Fruit fly (Drosophila melanogaster) Kc167 (cell line): ENCODE measurements around the gene mTor.

Experiments used
- Myc ChIP-seq: fragments of >200 bp; optimal IDR thresholded peaks from 2 replicates; lab custom pipeline; 2017; ENCODE audit warnings: missing external identifiers
- Sin3A ChIP-seq: fragments of >200 bp; optimal IDR thresholded peaks from 2 replicates; lab custom pipeline; 2018; ENCODE audit warnings: missing external identifiers
- h ChIP-seq: fragments of >200 bp; optimal IDR thresholded peaks from 3 replicates; lab custom pipeline; 2018; ENCODE audit warnings: missing external identifiers
- insv ChIP-seq: fragments of >200 bp; optimal IDR thresholded peaks from 3 replicates; lab custom pipeline; 2018; ENCODE audit warnings: missing external identifiers
- psq ChIP-seq: fragments of >200 bp; optimal IDR thresholded peaks from 2 replicates; lab custom pipeline; 2017; ENCODE audit warnings: missing external identifiers
- ttk ChIP-seq: sonication (Bioruptor generic); optimal IDR thresholded peaks from 2 replicates; lab custom pipeline; 2017; ENCODE audit warnings: missing external identifiers

mTor gene

dm6 chr2L:13005304-13005703 lies 1.0 kb downstream of the mTor start:
- TF ChIP-seq Myc (lab: Kevin White, UChicago): no peak
- TF ChIP-seq insv (lab: Kevin White, UChicago): no peak
- no peak for TF ChIP-seq psq (lab: Kevin White, UChicago)
- TF ChIP-seq h: no peak
- TF ChIP-seq ttk (lab: Kevin White, UChicago): no peak
- no peak for TF ChIP-seq Sin3A (lab: Kevin White, UChicago)

- TF ChIP-seq h (no peak), ttk (lab: Kevin White, UChicago) (no peak), Myc (lab: Kevin White, UChicago) (no peak), Sin3A (lab: Kevin White, UChicago) (no peak), insv (lab: Kevin White, UChicago) (no peak), psq (lab: Kevin White, UChicago) (no peak)
These were observed 9.9 kb downstream of the mTor start for dm6 chr2L:13014038-13014790.

dm6 chr2L:13018992-13019484 lies 14.8 kb downstream of the mTor start, which contains the start of gene Ube4B:
Gene Ube4B (minus strand): TSS chr2L:13019434.
- TF ChIP-seq Sin3A (lab: Kevin White, UChicago) (no peak), h (no peak), Myc (lab: Kevin White, UChicago) (no peak), ttk (lab: Kevin White, UChicago) (no peak), insv (lab: Kevin White, UChicago) (no peak), psq (lab: Kevin White, UChicago) (no peak)

dm6 chr2L:13021020-13021781 lies 16.9 kb downstream of the mTor start, which contains the start of gene CG9933:
Gene CG9933 (minus strand): TSS chr2L:13021312.
- no peak for TF ChIP-seq Sin3A (lab: Kevin White, UChicago)
- no peak for TF ChIP-seq ttk (lab: Kevin White, UChicago)
- TF ChIP-seq insv (lab: Kevin White, UChicago): no peak
- TF ChIP-seq h: no peak
- no peak for TF ChIP-seq Myc (lab: Kevin White, UChicago)
- TF ChIP-seq psq (lab: Kevin White, UChicago): no peak

- no peak for TF ChIP-seq Myc (lab: Kevin White, UChicago)
- TF ChIP-seq ttk (lab: Kevin White, UChicago): no peak
- no peak for TF ChIP-seq h
- TF ChIP-seq Sin3A (lab: Kevin White, UChicago): no peak
- no peak for TF ChIP-seq psq (lab: Kevin White, UChicago)
- TF ChIP-seq insv (lab: Kevin White, UChicago): no peak
These were observed 24.6 kb downstream of the mTor start for dm6 chr2L:13028923-13029322.

- TF ChIP-seq Myc (lab: Kevin White, UChicago) (no peak), psq (lab: Kevin White, UChicago) (no peak), ttk (lab: Kevin White, UChicago) (no peak), insv (lab: Kevin White, UChicago) (no peak), h (no peak), Sin3A (lab: Kevin White, UChicago) (no peak)
These were observed 31.5 kb downstream of the mTor start for dm6 chr2L:13035687-13036185.

- TF ChIP-seq Myc (lab: Kevin White, UChicago) (no peak), insv (lab: Kevin White, UChicago) (no peak), ttk (lab: Kevin White, UChicago) (no peak), h (no peak), psq (lab: Kevin White, UChicago) (no peak), Sin3A (lab: Kevin White, UChicago) (no peak)
These were observed 38.1 kb downstream of the mTor start for dm6 chr2L:13042405-13042804.

- TF ChIP-seq Sin3A (lab: Kevin White, UChicago): no peak
- no peak for TF ChIP-seq ttk (lab: Kevin White, UChicago)
- no peak for TF ChIP-seq insv (lab: Kevin White, UChicago)
- TF ChIP-seq h: no peak
- no peak for TF ChIP-seq psq (lab: Kevin White, UChicago)
- TF ChIP-seq Myc (lab: Kevin White, UChicago): no peak
These were observed 39.9 kb downstream of the mTor start for dm6 chr2L:13044135-13044534.

dm6 chr2L:13045924-13046323 lies 41.6 kb downstream of the mTor start:
- TF ChIP-seq Sin3A (lab: Kevin White, UChicago): no peak
- no peak for TF ChIP-seq psq (lab: Kevin White, UChicago)
- TF ChIP-seq h: no peak
- no peak for TF ChIP-seq insv (lab: Kevin White, UChicago)
- TF ChIP-seq ttk (lab: Kevin White, UChicago): no peak
- TF ChIP-seq Myc (lab: Kevin White, UChicago): no peak

dm6 chr2L:13049136-13049535 lies 44.9 kb downstream of the mTor start:
- TF ChIP-seq psq (lab: Kevin White, UChicago) (no peak), h (no peak), Myc (lab: Kevin White, UChicago) (no peak), Sin3A (lab: Kevin White, UChicago) (no peak), ttk (lab: Kevin White, UChicago) (no peak), insv (lab: Kevin White, UChicago) (no peak)

dm6 chr2L:13056022-13056421 lies 51.7 kb downstream of the mTor start:
- TF ChIP-seq psq (lab: Kevin White, UChicago): no peak
- TF ChIP-seq Myc (lab: Kevin White, UChicago): no peak
- no peak for TF ChIP-seq ttk (lab: Kevin White, UChicago)
- no peak for TF ChIP-seq Sin3A (lab: Kevin White, UChicago)
- TF ChIP-seq h: no peak
- TF ChIP-seq insv (lab: Kevin White, UChicago): no peak
